Worm (Caenorhabditis elegans): ENCODE measurements around the gene ckb-4.
"Not testable (repeated sequence)": the region's sequence is repeated elsewhere in the genome, so short reads cannot be mapped to it uniquely, and the experiment has no call there.

Gene ckb-4

DNA sequence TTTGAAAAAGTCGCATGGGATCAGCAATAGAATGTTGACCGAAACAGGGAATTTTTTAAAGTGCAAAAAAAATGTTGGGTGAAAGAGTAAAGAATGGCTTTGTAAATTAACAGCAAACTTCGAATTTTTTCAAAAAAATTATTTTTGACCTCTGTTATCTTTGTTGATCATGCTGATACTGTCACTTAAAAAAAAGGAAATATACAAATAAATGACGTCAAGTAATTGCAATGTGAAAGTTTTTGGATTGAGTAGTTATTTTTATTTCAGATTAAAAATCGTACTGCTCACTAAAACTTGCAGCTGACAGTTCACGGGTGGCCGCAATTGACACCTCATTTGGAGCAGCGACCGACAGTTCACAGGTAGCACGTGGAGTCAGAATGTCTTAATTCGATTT, 41.6 kb upstream of the ckb-4 start, which contains the start of gene C45H4.13:
TSS of gene C45H4.13 (minus strand) at position 101 of the 400 bp plus-strand sequence.
- TF ChIP-seq K02D7.2 (tag; optimal IDR thresholded peaks at IDR 0.05) (no peak), hlh-13 (GFP tag; optimal IDR thresholded peaks at IDR 0.05) (no peak), sox-2 (GFP tag; IDR thresholded peaks at IDR 0.05) (no peak), ceh-48 (tag; optimal IDR thresholded peaks at IDR 0.05) (no peak), pat-9 (tag; optimal IDR thresholded peaks at IDR 0.05) (no peak), ceh-30 (tag; optimal IDR thresholded peaks at IDR 0.05) (no peak), sdc-2 (tag; optimal IDR thresholded peaks at IDR 0.05) (no peak)

ce11 chrV:2149432-2149831, 40.2 kb upstream of the ckb-4 start, which contains the start of gene C45H4.21:
TSS of gene C45H4.21 (minus strand) at chrV:2149532.
- TF ChIP-seq ztf-16 (tag; optimal IDR thresholded peaks at IDR 0.05) (no peak), T23F11.4 (GFP tag; optimal IDR thresholded peaks at IDR 0.05) (no peak), dmd-4 (tag; optimal IDR thresholded peaks at IDR 0.05; ENCODE audit: borderline replicate concordance) (no peak), ets-4 (tag; optimal IDR thresholded peaks at IDR 0.05) (no peak), C38D4.7 (GFP tag; optimal IDR thresholded peaks at IDR 0.05) (no peak), nhr-11 (tag; optimal IDR thresholded peaks at IDR 0.05) (no peak), unc-55 (GFP tag; optimal IDR thresholded peaks at IDR 0.05) (no peak), ceh-34 (tag; optimal IDR thresholded peaks at IDR 0.05) (no peak), zip-5 (tag; optimal IDR thresholded peaks at IDR 0.05) (no peak), gmeb-2 (tag; optimal IDR thresholded peaks at IDR 0.05) (no peak), Y22D7AL.16 (tag; optimal IDR thresholded peaks at IDR 0.05) (no peak), odd-2 (tag; optimal IDR thresholded peaks at IDR 0.05) (no peak), pqm-1 (tag; optimal IDR thresholded peaks at IDR 0.05) (no peak), pax-1 (tag; optimal IDR thresholded peaks at IDR 0.05) (no peak), unc-42 (tag; optimal IDR thresholded peaks at IDR 0.05) (no peak), ceh-19 (GFP tag; optimal IDR thresholded peaks at IDR 0.05) (no peak), pat-9 (tag; optimal IDR thresholded peaks at IDR 0.05) (no peak), ama-1 (optimal IDR thresholded peaks at IDR 0.05) (no peak), dve-1 (tag; optimal IDR thresholded peaks at IDR 0.05) (no peak)

ce11 chrV:2146795-2147194, 37.6 kb upstream of the ckb-4 start, which contains the start of gene srbc-20:
TSS of gene srbc-20 (plus strand) at chrV:2147095.
- TF ChIP-seq lim-6 (tag; optimal IDR thresholded peaks at IDR 0.05) (no peak), T23F11.4 (GFP tag; optimal IDR thresholded peaks at IDR 0.05) (no peak), che-1 (tag; optimal IDR thresholded peaks at IDR 0.05) (no peak), ama-1 (optimal IDR thresholded peaks at IDR 0.05) (no peak), fkh-10 (GFP tag; optimal IDR thresholded peaks at IDR 0.05) (no peak), ceh-14 (tag; optimal IDR thresholded peaks at IDR 0.05) (no peak), pros-1 (tag; optimal IDR thresholded peaks at IDR 0.05) (no peak), hlh-15 (tag; optimal IDR thresholded peaks at IDR 0.05) (no peak), hlh-30 (tag; optimal IDR thresholded peaks at IDR 0.05; ENCODE audit: insufficient read depth) (no peak), tbx-7 (tag; optimal IDR thresholded peaks at IDR 0.05) (no peak)

DNA sequence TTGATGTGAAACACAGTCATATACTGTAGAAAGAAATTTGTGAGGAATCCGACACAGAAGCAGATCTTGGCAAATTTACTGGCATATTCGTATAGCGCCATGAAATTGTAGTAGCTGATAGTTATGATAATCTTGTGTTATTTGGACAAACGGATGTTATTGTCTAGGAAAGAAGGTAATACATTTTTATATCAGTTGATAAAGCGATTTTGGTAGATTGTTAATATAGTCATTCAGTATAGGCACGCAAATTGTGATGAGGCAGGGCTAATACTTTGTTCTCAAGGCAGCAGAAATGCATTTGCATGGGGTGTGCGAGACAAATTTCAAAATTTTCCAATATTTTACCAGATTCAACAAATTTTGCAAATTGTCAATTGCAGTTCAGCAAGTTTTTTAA, 36.8 kb upstream of the ckb-4 start, which contains the start of gene str-52:
TSS of gene str-52 (minus strand) at position 101 of the 400 bp plus-strand sequence.
- TF ChIP-seq rnt-1 (tag; optimal IDR thresholded peaks at IDR 0.05) (no peak), hlh-13 (GFP tag; optimal IDR thresholded peaks at IDR 0.05) (no peak)

ce11 chrV:2144408-2144807, 35.2 kb upstream of the ckb-4 start, which contains the start of gene F22F7.12:
TSS of gene F22F7.12 (minus strand) at chrV:2144508.
- TF ChIP-seq pqm-1, lin-11, ceh-31 (tag; optimal IDR thresholded peaks at IDR 0.05): not testable (repeated sequence)

All from whole organism, late embryonic.